Fruit fly (Drosophila melanogaster) Kc167 (cell line): ENCODE measurements around the gene pum.

Experiments
- Myc ChIP-seq: fragments of >200 bp; optimal IDR thresholded peaks from 2 replicates; lab custom pipeline; 2017; ENCODE audit warnings: missing external identifiers
- Sin3A ChIP-seq: fragments of >200 bp; optimal IDR thresholded peaks from 2 replicates; lab custom pipeline; 2018; ENCODE audit warnings: missing external identifiers
- h ChIP-seq: fragments of >200 bp; optimal IDR thresholded peaks from 3 replicates; lab custom pipeline; 2018; ENCODE audit warnings: missing external identifiers
- insv ChIP-seq: fragments of >200 bp; optimal IDR thresholded peaks from 3 replicates; lab custom pipeline; 2018; ENCODE audit warnings: missing external identifiers
- psq ChIP-seq: fragments of >200 bp; optimal IDR thresholded peaks from 2 replicates; lab custom pipeline; 2017; ENCODE audit warnings: missing external identifiers
- ttk ChIP-seq: sonication (Bioruptor generic); optimal IDR thresholded peaks from 2 replicates; lab custom pipeline; 2017; ENCODE audit warnings: missing external identifiers

DNA sequence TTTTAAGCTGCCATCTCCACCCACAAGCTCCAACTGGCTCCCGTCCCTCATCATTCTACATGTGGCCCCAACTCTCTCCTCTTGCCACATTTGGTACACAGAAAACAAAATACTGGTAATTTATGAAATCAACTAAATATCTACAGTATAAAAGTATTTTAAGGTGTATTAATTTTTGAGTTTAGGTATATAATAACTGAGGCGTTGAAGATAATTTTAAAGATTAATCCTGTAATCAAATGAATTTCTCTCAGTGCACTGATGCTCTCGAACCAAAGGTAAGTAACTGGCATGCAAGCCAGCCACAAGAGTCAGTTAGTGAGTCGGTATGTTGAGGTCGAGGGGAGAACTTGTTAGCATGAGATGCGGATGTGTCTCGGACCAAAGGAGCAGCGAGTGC is 90.0 kb downstream of the pum start:
- TF ChIP-seq psq (no peak), Myc (lab: Kevin White, UChicago) (no peak), h (no peak), Sin3A (lab: Kevin White, UChicago) (no peak), ttk (no peak), insv (no peak)
